Fruit fly (Drosophila melanogaster) whole organism, embryonic: Measurements from ENCODE around the gene mbm.

Source experiments
- Ada2b ChIP-seq: fragments of 200-800 bp; sonication (Bioruptor generic); IDR thresholded peaks from 2 replicates; pipeline ENCODE4 v1.3.6; 2022; ENCODE audit warnings: missing biosample characterization, missing genetic modification characterization
- B-H1 ChIP-seq: fragments of 200-800 bp; sonication (Bioruptor generic); IDR thresholded peaks from 3 replicates; pipeline ENCODE4 v1.3.6; 2022; ENCODE audit warnings: missing biosample characterization, missing genetic modification characterization
- CG10209 ChIP-seq: fragments of 200-800 bp; sonication (Bioruptor generic); optimal IDR thresholded peaks from 3 replicates; lab custom pipeline; 2017; ENCODE audit warnings: missing biosample characterization, mild to moderate bottlenecking, missing genetic modification characterization, missing genetic modification reagents
- CG10462 ChIP-seq: fragments of 200-800 bp; sonication (Bioruptor generic); optimal IDR thresholded peaks from 2 replicates; lab custom pipeline; 2016; ENCODE audit warnings: missing biosample characterization, missing genetic modification characterization
- CG10565 ChIP-seq: fragments of 200-800 bp; sonication (Bioruptor generic); optimal IDR thresholded peaks from 3 replicates; lab custom pipeline; 2016; ENCODE audit warnings: missing biosample characterization, mild to moderate bottlenecking, missing genetic modification characterization
- CG10979 ChIP-seq: fragments of 200-800 bp; sonication (Bioruptor generic); optimal IDR thresholded peaks from 2 replicates; lab custom pipeline; 2018; ENCODE audit warnings: missing biosample characterization, mild to moderate bottlenecking, missing genetic modification characterization, moderate library complexity
- CG11085 ChIP-seq: fragments of 200-800 bp; sonication (Bioruptor generic); IDR thresholded peaks from 2 replicates; pipeline ENCODE4 v1.3.6; 2022; ENCODE audit warnings: missing biosample characterization, missing genetic modification characterization
- CG11504 ChIP-seq: fragments of 200-800 bp; sonication (Bioruptor generic); optimal IDR thresholded peaks from 3 replicates; lab custom pipeline; 2019; ENCODE audit warnings: missing biosample characterization, mild to moderate bottlenecking, missing genetic modification characterization, moderate library complexity
- CG13424 ChIP-seq: fragments of 200-800 bp; sonication (Bioruptor generic); optimal IDR thresholded peaks from 2 replicates; lab custom pipeline; 2019; ENCODE audit warnings: missing biosample characterization, mild to moderate bottlenecking, missing genetic modification characterization, moderate library complexity
- CG14441 ChIP-seq: fragments of 200-800 bp; sonication (Bioruptor generic); IDR thresholded peaks from 2 replicates; pipeline ENCODE4 v1.3.6; 2022; ENCODE audit warnings: missing biosample characterization, missing genetic modification characterization
- CG14710 ChIP-seq: fragments of 200-800 bp; sonication (Bioruptor generic); optimal IDR thresholded peaks from 3 replicates; lab custom pipeline; 2019; ENCODE audit warnings: missing biosample characterization, mild to moderate bottlenecking, missing genetic modification characterization, moderate library complexity
- CG15011 ChIP-seq: fragments of 200-800 bp; sonication (Bioruptor generic); optimal IDR thresholded peaks from 3 replicates; lab custom pipeline; 2018; ENCODE audit warnings: missing biosample characterization, mild to moderate bottlenecking, missing genetic modification characterization
- CG1792 ChIP-seq: fragments of 200-800 bp; sonication (Bioruptor generic); optimal IDR thresholded peaks from 2 replicates; lab custom pipeline; 2016; ENCODE audit warnings: missing biosample characterization, missing genetic modification characterization
- CG18764 ChIP-seq: fragments of 200-800 bp; sonication (Bioruptor generic); optimal IDR thresholded peaks from 3 replicates; lab custom pipeline; 2016; ENCODE audit warnings: missing biosample characterization, missing genetic modification characterization
- CG2202 ChIP-seq: fragments of 200-800 bp; sonication (Bioruptor generic); optimal IDR thresholded peaks from 2 replicates; lab custom pipeline; 2018; ENCODE audit warnings: missing biosample characterization, mild to moderate bottlenecking, missing genetic modification characterization
- CG30431 ChIP-seq: fragments of 200-800 bp; sonication (Bioruptor generic); optimal IDR thresholded peaks from 2 replicates; lab custom pipeline; 2017; ENCODE audit warnings: missing biosample characterization, missing genetic modification characterization
- CG32767 ChIP-seq: fragments of 200-800 bp; sonication (Bioruptor generic); IDR thresholded peaks from 2 replicates; pipeline ENCODE4 v1.3.6; 2022; ENCODE audit warnings: missing biosample characterization, missing genetic modification characterization
- CG33557 ChIP-seq: fragments of 200-800 bp; sonication (Bioruptor generic); optimal IDR thresholded peaks from 2 replicates; lab custom pipeline; 2019; ENCODE audit warnings: missing biosample characterization, mild to moderate bottlenecking, missing genetic modification characterization, moderate library complexity
- CG6689 ChIP-seq: fragments of 200-800 bp; sonication (Bioruptor generic); IDR thresholded peaks from 2 replicates; pipeline ENCODE4 v1.3.6; 2022; ENCODE audit warnings: missing biosample characterization, missing genetic modification characterization
- CG8089 ChIP-seq: fragments of 200-800 bp; sonication (Bioruptor generic); optimal IDR thresholded peaks from 3 replicates; lab custom pipeline; 2016; ENCODE audit warnings: missing biosample characterization, missing genetic modification characterization
- CG8765 ChIP-seq: fragments of 200-800 bp; sonication (Bioruptor generic); IDR thresholded peaks from 2 replicates; pipeline ENCODE4 v1.3.6; 2022; ENCODE audit warnings: missing biosample characterization, missing genetic modification characterization
- CkIIα-i1 ChIP-seq: fragments of 200-800 bp; sonication (Bioruptor generic); IDR thresholded peaks from 2 replicates; pipeline ENCODE4 v1.3.6; 2022; ENCODE audit warnings: missing biosample characterization, missing genetic modification characterization
- CrebB ChIP-seq: fragments of 200-800 bp; sonication (Bioruptor generic); optimal IDR thresholded peaks from 3 replicates; lab custom pipeline; 2018; ENCODE audit warnings: missing biosample characterization, mild to moderate bottlenecking, missing genetic modification characterization
- Dad ChIP-seq: fragments of 200-800 bp; sonication (Bioruptor generic); optimal IDR thresholded peaks from 3 replicates; lab custom pipeline; 2016; ENCODE audit warnings: missing biosample characterization, missing genetic modification characterization
- Ets97D ChIP-seq: fragments of 200-800 bp; sonication (Bioruptor generic); optimal IDR thresholded peaks from 3 replicates; lab custom pipeline; 2016; ENCODE audit warnings: missing biosample characterization, missing genetic modification characterization
- HLHmδ ChIP-seq: fragments of 200-800 bp; sonication (Bioruptor generic); optimal IDR thresholded peaks from 2 replicates; lab custom pipeline; 2018; ENCODE audit warnings: missing biosample characterization, mild to moderate bottlenecking, missing genetic modification characterization, moderate library complexity
- Hey ChIP-seq: fragments of 200-800 bp; sonication (Bioruptor generic); optimal IDR thresholded peaks from 3 replicates; lab custom pipeline; 2018; ENCODE audit warnings: missing biosample characterization, mild to moderate bottlenecking, missing genetic modification characterization
- Hmx ChIP-seq: fragments of 200-800 bp; sonication (Bioruptor generic); optimal IDR thresholded peaks from 2 replicates; lab custom pipeline; 2016; ENCODE audit warnings: missing biosample characterization, missing genetic modification characterization
- Hr78 ChIP-seq, 2 experiments: fragments of 200-800 bp in 1 of 2; fragments of >200 bp in 1 of 2; sonication (Bioruptor generic) in 1 of 2; optimal IDR thresholded peaks; 2 replicates each; lab custom pipeline; 2017 to 2019; ENCODE audit warnings: missing biosample characterization in 2 of 2, missing genetic modification characterization in 2 of 2, mild to moderate bottlenecking in 1 of 2, moderate library complexity in 1 of 2
- PHDP ChIP-seq: fragments of 200-800 bp; sonication (Bioruptor generic); optimal IDR thresholded peaks from 3 replicates; lab custom pipeline; 2018; ENCODE audit warnings: missing biosample characterization, mild to moderate bottlenecking, missing genetic modification characterization, moderate library complexity
- Ssrp ChIP-seq: fragments of 200-800 bp; sonication (Bioruptor generic); optimal IDR thresholded peaks from 2 replicates; lab custom pipeline; 2018; ENCODE audit warnings: missing biosample characterization, mild to moderate bottlenecking, missing genetic modification characterization, moderate library complexity
- Stat92E ChIP-seq, 3 experiments: fragments of >200 bp in 2 of 3; fragments of 200-800 bp in 1 of 3; sonication (Bioruptor generic) in 1 of 3; optimal IDR thresholded peaks; 2 replicates each; lab custom pipeline; 2017 to 2019; ENCODE audit warnings: missing biosample characterization in 3 of 3, missing genetic modification characterization in 3 of 3, mild to moderate bottlenecking in 1 of 3, moderate library complexity in 1 of 3
- ara ChIP-seq: fragments of 200-800 bp; sonication (Bioruptor generic); IDR thresholded peaks from 2 replicates; pipeline ENCODE4 v1.3.6; 2022; ENCODE audit warnings: missing biosample characterization, missing genetic modification characterization
- ase ChIP-seq: fragments of 200-800 bp; sonication (Bioruptor generic); IDR thresholded peaks from 3 replicates; pipeline ENCODE4 v1.3.6; 2022; ENCODE audit warnings: missing biosample characterization, missing genetic modification characterization
- az2 ChIP-seq: fragments of 200-800 bp; sonication (Bioruptor generic); optimal IDR thresholded peaks from 3 replicates; lab custom pipeline; 2016; ENCODE audit warnings: missing biosample characterization, missing genetic modification characterization
- bigmax ChIP-seq: fragments of 200-800 bp; sonication (Bioruptor generic); optimal IDR thresholded peaks from 2 replicates; lab custom pipeline; 2018; ENCODE audit warnings: missing biosample characterization, mild to moderate bottlenecking, missing genetic modification characterization
- chinmo ChIP-seq: fragments of 200-800 bp; sonication (Bioruptor generic); IDR thresholded peaks from 4 replicates; pipeline ENCODE4 v1.3.6; 2022; ENCODE audit warnings: missing biosample characterization, missing genetic modification characterization; ENCODE audit not compliant: partially characterized antibody
- ci ChIP-seq: fragments of 200-800 bp; sonication (Bioruptor generic); IDR thresholded peaks from 3 replicates; pipeline ENCODE4 v1.3.6; 2022; ENCODE audit warnings: missing biosample characterization, missing genetic modification characterization
- dm ChIP-seq: fragments of 200-800 bp; sonication (Bioruptor generic); optimal IDR thresholded peaks from 3 replicates; lab custom pipeline; 2016; ENCODE audit warnings: missing biosample characterization, missing genetic modification characterization
- grau ChIP-seq: fragments of 200-800 bp; optimal IDR thresholded peaks from 3 replicates; lab custom pipeline; 2019; ENCODE audit warnings: missing biosample characterization, mild to moderate bottlenecking, missing genetic modification characterization, moderate library complexity
- gro ChIP-seq: fragments of 200-800 bp; sonication (Bioruptor generic); optimal IDR thresholded peaks from 2 replicates; lab custom pipeline; 2016; ENCODE audit warnings: missing biosample characterization, missing genetic modification characterization
- h ChIP-seq: fragments of >200 bp; optimal IDR thresholded peaks from 2 replicates; lab custom pipeline; 2017
- kni ChIP-seq: fragments of 200-800 bp; sonication (Bioruptor generic); optimal IDR thresholded peaks from 3 replicates; lab custom pipeline; 2017; ENCODE audit warnings: mild to moderate bottlenecking, missing biosample characterization, missing genetic modification reagents, missing genetic modification characterization
- nau ChIP-seq: fragments of 200-800 bp; sonication (Bioruptor generic); optimal IDR thresholded peaks from 3 replicates; lab custom pipeline; 2017; ENCODE audit warnings: missing biosample characterization, mild to moderate bottlenecking, missing genetic modification characterization, missing genetic modification reagents
- phol ChIP-seq: fragments of 200-800 bp; sonication (Bioruptor generic); optimal IDR thresholded peaks from 3 replicates; lab custom pipeline; 2018; ENCODE audit warnings: missing biosample characterization, mild to moderate bottlenecking, missing genetic modification characterization, moderate library complexity
- ro ChIP-seq: fragments of 200-800 bp; sonication (Bioruptor generic); IDR thresholded peaks from 2 replicates; pipeline ENCODE4 v1.3.6; 2022; ENCODE audit warnings: missing biosample characterization, missing genetic modification characterization
- scrt ChIP-seq: fragments of 200-800 bp; sonication (Bioruptor generic); optimal IDR thresholded peaks from 2 replicates; lab custom pipeline; 2018; ENCODE audit warnings: missing biosample characterization, mild to moderate bottlenecking, missing genetic modification characterization, moderate library complexity
- tna ChIP-seq: fragments of 200-800 bp; sonication (Bioruptor generic); IDR thresholded peaks from 2 replicates; pipeline ENCODE4 v1.3.6; 2022; ENCODE audit warnings: missing biosample characterization, missing genetic modification characterization; ENCODE audit not compliant: partially characterized antibody
- toy ChIP-seq: fragments of 200-800 bp; sonication (Bioruptor generic); IDR thresholded peaks from 2 replicates; pipeline ENCODE4 v1.3.6; 2022; ENCODE audit warnings: missing biosample characterization, missing genetic modification characterization

Gene mbm

DNA sequence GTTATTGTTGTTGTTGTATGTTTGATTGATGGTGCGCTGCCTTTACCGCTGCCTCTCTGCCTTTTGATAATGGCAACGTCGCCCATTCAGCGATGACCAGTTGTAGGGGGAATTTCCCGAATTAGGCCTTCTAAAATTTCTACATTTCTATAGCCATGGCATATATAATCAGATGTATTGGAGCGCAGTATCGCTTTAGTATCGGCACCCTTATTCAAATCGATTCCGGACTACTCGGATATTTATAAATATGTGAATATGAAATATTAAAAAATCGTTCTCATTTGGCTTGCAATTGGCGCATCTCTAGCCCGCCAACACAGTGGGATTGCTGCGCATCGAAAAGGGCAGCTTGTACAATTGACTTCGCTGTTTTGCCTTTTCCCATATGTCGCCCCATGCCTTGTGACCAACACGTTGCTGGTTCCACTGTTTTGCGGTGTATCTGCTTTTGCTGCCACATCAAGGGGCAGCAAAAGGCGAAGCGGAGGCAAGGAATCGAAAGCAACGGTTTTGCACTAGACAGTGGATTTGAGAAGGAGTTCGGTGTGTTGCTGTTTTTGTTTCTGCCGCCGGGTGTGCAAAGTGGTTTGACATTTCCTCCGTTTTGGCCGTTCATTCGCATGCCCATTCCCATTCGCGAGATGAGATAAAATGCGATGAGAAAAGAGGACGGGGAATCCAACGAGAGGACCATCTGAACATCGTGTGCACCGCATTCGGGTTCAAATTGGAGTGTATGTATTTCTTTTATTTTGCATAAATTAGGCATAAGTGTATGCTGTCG, 48.7 kb downstream of the mbm start (continued):
- no peak for TF ChIP-seq CG10565 (GFP tag; lab: Kevin White, UChicago)
- TF ChIP-seq h (lab: Kevin White, UChicago): no peak
- no peak for TF ChIP-seq Hr78 (GFP tag; optimal IDR thresholded peaks at IDR 0.05; lab: Kevin White, UChicago)
- peak; percentile 59; the same call in 2 of the 3 replicates for TF ChIP-seq ci
- peak; percentile 22 for TF ChIP-seq CG10462
- 0 out of 3 replicates have a peak, but pooled peaks have one; percentile 48 for TF ChIP-seq B-H1 (GFP tag; lab: Robert Waterston, UW)
- peak; percentile 72 for TF ChIP-seq CG13424 (tag; lab: Kevin White, UChicago)
- no peak for TF ChIP-seq CG33557 (GFP tag; lab: Kevin White, UChicago)
- peak; percentile 54 for TF ChIP-seq CG15011 (GFP tag; lab: Kevin White, UChicago)
- TF ChIP-seq grau: peak; percentile 74
- no peak for TF ChIP-seq tna (GFP tag; lab: Robert Waterston, UW)
- peak; percentile 56 for TF ChIP-seq CG32767 (GFP tag; lab: Robert Waterston, UW)
- TF ChIP-seq CG8089 (GFP tag; lab: Kevin White, UChicago): peak; percentile 9
- peak; percentile 33 for TF ChIP-seq Dad (GFP tag; lab: Kevin White, UChicago)
- peak; percentile 63 for TF ChIP-seq Ssrp
- peak; percentile 48; the same call in 1 of the 3 replicates for TF ChIP-seq ase
- no peak for TF ChIP-seq gro (GFP tag; lab: Kevin White, UChicago)
- TF ChIP-seq CkIIα-i1 (GFP tag; lab: Robert Waterston, UW): no peak
- TF ChIP-seq CG30431: peak; percentile 48
- TF ChIP-seq CG14710: peak; percentile 43
- peak; percentile 27 for TF ChIP-seq dm (GFP tag; lab: Kevin White, UChicago)
- peak; percentile 21 for TF ChIP-seq Ets97D (GFP tag; lab: Kevin White, UChicago)
- TF ChIP-seq CG10209: peak; percentile 66
- peak; percentile 45 for TF ChIP-seq CG6689 (GFP tag; lab: Robert Waterston, UW)
- no peak for TF ChIP-seq phol
- TF ChIP-seq Stat92E (GFP tag; optimal IDR thresholded peaks at IDR 0.05; lab: Kevin White, UChicago): no peak
- TF ChIP-seq ro (GFP tag; lab: Robert Waterston, UW): no peak
- TF ChIP-seq CG1792 (GFP tag; lab: Kevin White, UChicago): peak; percentile 37
- TF ChIP-seq PHDP (tag; lab: Kevin White, UChicago): no peak
- peak; percentile 22 for TF ChIP-seq CrebB
- peak; percentile 12 for TF ChIP-seq kni
- TF ChIP-seq toy (GFP tag; lab: Robert Waterston, UW): no peak
- TF ChIP-seq CG18764 (GFP tag; lab: Kevin White, UChicago): peak; percentile 34
- peak; percentile 69 for TF ChIP-seq Ada2b (GFP tag; lab: Robert Waterston, UW)
- TF ChIP-seq ara: 0 out of 2 replicates have a peak, but pooled peaks have one; percentile 31
- TF ChIP-seq CG11504 (tag; lab: Kevin White, UChicago): no peak
- peak; percentile 71 for TF ChIP-seq CG14441 (GFP tag; lab: Robert Waterston, UW)
- TF ChIP-seq HLHmδ (GFP tag; lab: Kevin White, UChicago): no peak
- TF ChIP-seq bigmax (GFP tag; lab: Kevin White, UChicago): no peak
- no peak for TF ChIP-seq CG11085 (GFP tag; lab: Robert Waterston, UW)
- TF ChIP-seq Hmx (GFP tag; lab: Kevin White, UChicago): no peak
- TF ChIP-seq chinmo (GFP tag; lab: Robert Waterston, UW): no peak
- TF ChIP-seq CG2202 (tag; lab: Kevin White, UChicago): peak; percentile 36
- no peak for TF ChIP-seq Hey
- TF ChIP-seq CG10979 (tag; lab: Kevin White, UChicago): peak; percentile 34
- peak; percentile 72 for TF ChIP-seq az2 (GFP tag; lab: Kevin White, UChicago)
- peak; percentile 56 for TF ChIP-seq scrt
- no peak for TF ChIP-seq nau
- TF ChIP-seq CG8765 (GFP tag; lab: Robert Waterston, UW): no peak
